Worm (Caenorhabditis elegans): ENCODE results near the gene Y38F1A.1.

Gene Y38F1A.1

ce11 chrII:12990964-12991593 is 36.5 kb upstream of the Y38F1A.1 start:
- TF ChIP-seq vab-7 (GFP tag; IDR thresholded peaks at IDR 0.05) (no peak), unc-62 (GFP tag; optimal IDR thresholded peaks at IDR 0.05 in 1 of 2) (peak in 1 of 2 experiments; percentile 52), unc-62 (tag; optimal IDR thresholded peaks at IDR 0.05) (no peak), nhr-11 (tag; optimal IDR thresholded peaks at IDR 0.05) (no peak), ZK546.5 (tag; optimal IDR thresholded peaks at IDR 0.05) (no peak)

- TF ChIP-seq daf-19 (GFP tag; conservative IDR thresholded peaks at IDR 0.05) (0 out of 2 replicates have a peak, but pooled peaks have one; percentile 22), F37D6.2 (tag; optimal IDR thresholded peaks at IDR 0.05) (no peak), aha-1 (tag) (peak; percentile 86), dmd-6 (GFP tag; IDR thresholded peaks at IDR 0.05) (no peak)
These were observed 35.6 kb upstream of the Y38F1A.1 start for ce11 chrII:12990191-12990590.

ce11 chrII:12987799-12988198 is 33.2 kb upstream of the Y38F1A.1 start:
- no peak for TF ChIP-seq snpc-1.2 (GFP tag; IDR thresholded peaks at IDR 0.05)
- peak; percentile 85 for TF ChIP-seq set-16 (GFP tag; IDR thresholded peaks at IDR 0.05)
- TF ChIP-seq unc-62 (GFP tag; optimal IDR thresholded peaks at IDR 0.05 in 1 of 2): peak in 1 of 2 experiments; percentile 92
- TF ChIP-seq unc-62 (tag; optimal IDR thresholded peaks at IDR 0.05): no peak

ce11 chrII:12985813-12986212 is 31.2 kb upstream of the Y38F1A.1 start:
- TF ChIP-seq hlh-11 (tag; optimal IDR thresholded peaks at IDR 0.05): no peak
- TF ChIP-seq dve-1 (tag; optimal IDR thresholded peaks at IDR 0.05; ENCODE audit: insufficient read depth): no peak
- no peak for TF ChIP-seq daf-16 (GFP tag; optimal IDR thresholded peaks at IDR 0.05)
- no peak for TF ChIP-seq daf-16 (tag; optimal IDR thresholded peaks at IDR 0.05)
- TF ChIP-seq aha-1 (tag): no peak
- no peak for TF ChIP-seq zfp-3 (GFP tag; conservative IDR thresholded peaks at IDR 0.05)
- no peak for TF ChIP-seq rbr-2 (tag; optimal IDR thresholded peaks at IDR 0.05)
- TF ChIP-seq nhr-42 (GFP tag; IDR thresholded peaks at IDR 0.05): no peak
- TF ChIP-seq set-16 (GFP tag; IDR thresholded peaks at IDR 0.05): no peak
- TF ChIP-seq mxl-3 (GFP tag; optimal IDR thresholded peaks at IDR 0.05): no peak
- TF ChIP-seq nhr-25 (tag; optimal IDR thresholded peaks at IDR 0.05; ENCODE audit: borderline replicate concordance, insufficient read depth): no peak
- no peak for TF ChIP-seq dmd-9 (GFP tag; IDR thresholded peaks at IDR 0.05)

ce11 chrII:12984709-12985108 is 30.1 kb upstream of the Y38F1A.1 start:
- no peak for TF ChIP-seq lin-39 (tag; optimal IDR thresholded peaks at IDR 0.05)
- TF ChIP-seq nhr-11 (tag; optimal IDR thresholded peaks at IDR 0.05): no peak
- TF ChIP-seq nhr-77 (tag; optimal IDR thresholded peaks at IDR 0.05): no peak
- no peak for TF ChIP-seq tra-1 (GFP tag; IDR thresholded peaks at IDR 0.05)
- no peak for TF ChIP-seq egl-27 (tag; optimal IDR thresholded peaks at IDR 0.05)
- TF ChIP-seq lin-29 (GFP tag; IDR thresholded peaks at IDR 0.05): no peak
- TF ChIP-seq mxl-2 (GFP tag; conservative IDR thresholded peaks at IDR 0.05): no peak
- no peak for TF ChIP-seq lin-13 (GFP tag; optimal IDR thresholded peaks at IDR 0.05)
- no peak for TF ChIP-seq zfp-2 (tag; optimal IDR thresholded peaks at IDR 0.05)
- TF ChIP-seq Y105C5A.15 (GFP tag; IDR thresholded peaks at IDR 0.05): no peak
- TF ChIP-seq nhr-76 (tag; optimal IDR thresholded peaks at IDR 0.05): no peak
- TF ChIP-seq lsy-2 (tag; optimal IDR thresholded peaks at IDR 0.05): no peak

ce11 chrII:12982830-12983229 is 28.3 kb upstream of the Y38F1A.1 start:
- no peak for TF ChIP-seq dpl-1 (GFP tag; optimal IDR thresholded peaks at IDR 0.05)
- peak; percentile 10 for TF ChIP-seq dve-1 (tag; optimal IDR thresholded peaks at IDR 0.05; ENCODE audit: insufficient read depth)
- TF ChIP-seq hlh-11 (tag; optimal IDR thresholded peaks at IDR 0.05): peak; percentile 46
- 0 out of 2 replicates have a peak, but pooled peaks have one; percentile 23 for TF ChIP-seq php-3 (GFP tag; IDR thresholded peaks at IDR 0.05)

Data from whole organism, L4 larva.